Worm (Caenorhabditis elegans) whole organism, L4 larva: Measurements from ENCODE around the gene D2024.5.
"Not testable (repeated sequence)": the region's sequence is repeated elsewhere in the genome, so short reads cannot be mapped to it uniquely, and the experiment has no call there.

Source experiments
- F26F4.8 ChIP-seq: fragments of 200-800 bp; sonication (Bioruptor generic); conservative IDR thresholded peaks from 2 replicates; pipeline ENCODE4 v1.3.6; 2022; ENCODE audit warnings: missing genetic modification characterization, missing compliant biosample characterization
- F44E2.7 ChIP-seq: fragments of 200-800 bp; sonication (Bioruptor generic); IDR thresholded peaks from 2 replicates; pipeline ENCODE4 v2.1.2; 2022; ENCODE audit warnings: missing genetic modification characterization, missing compliant biosample characterization
- Y48G9A.11 ChIP-seq: fragments of 200-800 bp; sonication (Bioruptor generic); IDR thresholded peaks from 2 replicates; pipeline ENCODE4 v1.3.6; 2022; ENCODE audit warnings: missing genetic modification reagents, missing genetic modification characterization, missing compliant biosample characterization
- Y75B8A.6 ChIP-seq: fragments of 200-800 bp; sonication (Bioruptor generic); IDR thresholded peaks from 2 replicates; pipeline ENCODE4 v1.3.6; 2022; ENCODE audit warnings: missing genetic modification reagents, missing genetic modification characterization, missing compliant biosample characterization
- ZK337.2 ChIP-seq: fragments of 200-800 bp; sonication (Bioruptor generic); IDR thresholded peaks from 2 replicates; pipeline ENCODE4 v1.3.6; 2022; ENCODE audit warnings: missing genetic modification reagents, missing genetic modification characterization, missing compliant biosample characterization
- ZK546.5 ChIP-seq, 2 experiments: sonication (generic microtip); optimal IDR thresholded peaks; 2 replicates each; lab custom pipeline; 2017; ENCODE audit warnings: missing biosample characterization in 2 of 2, missing genetic modification characterization in 2 of 2
- aha-1 ChIP-seq: fragments of 150-350 bp; peaks from one replicate; lab custom pipeline; 2014; ENCODE audit warnings: missing biosample characterization, missing genetic modification characterization
- ama-1 ChIP-seq: fragments of 150-350 bp; optimal IDR thresholded peaks from 2 replicates; lab custom pipeline; 2014; ENCODE audit warnings: inconsistent platforms, mixed read lengths
- attf-4 ChIP-seq: sonication (generic microtip); optimal IDR thresholded peaks from 3 replicates; lab custom pipeline; 2017; ENCODE audit warnings: missing biosample characterization, missing genetic modification characterization
- ceh-20 ChIP-seq: fragments of 200-800 bp; sonication (Bioruptor generic); IDR thresholded peaks from 2 replicates; pipeline ENCODE4 v1.3.6; 2022; ENCODE audit warnings: missing genetic modification reagents, missing genetic modification characterization, missing compliant biosample characterization
- ceh-32 ChIP-seq: sonication (generic microtip); optimal IDR thresholded peaks from 2 replicates; lab custom pipeline; 2016; ENCODE audit warnings: mild to moderate bottlenecking, missing genetic modification characterization, missing compliant biosample characterization; ENCODE audit not compliant: poor library complexity
- ceh-62 ChIP-seq: sonication (generic microtip); optimal IDR thresholded peaks from 2 replicates; lab custom pipeline; 2017; ENCODE audit warnings: missing biosample characterization, missing genetic modification characterization
- ces-1 ChIP-seq: fragments of 150-350 bp; sonication (generic microtip); optimal IDR thresholded peaks from 4 replicates; lab custom pipeline; 2014; ENCODE audit warnings: missing biosample characterization, missing genetic modification reagents, missing genetic modification characterization
- daf-16 ChIP-seq, 3 experiments: sonication (generic microtip); optimal IDR thresholded peaks; 2 replicates each; lab custom pipeline; 2016 to 2017; ENCODE audit warnings: missing genetic modification characterization in 3 of 3, missing genetic modification reagents in 3 of 3, mild to moderate bottlenecking in 2 of 3, missing compliant biosample characterization in 2 of 3, missing biosample characterization in 1 of 3, moderate library complexity in 1 of 3
- daf-19 ChIP-seq: fragments of 200-800 bp; sonication (Bioruptor generic); conservative IDR thresholded peaks from 2 replicates; pipeline ENCODE4 v1.3.6; 2022; ENCODE audit warnings: missing genetic modification characterization, missing compliant biosample characterization
- dmd-6 ChIP-seq: fragments of 200-800 bp; sonication (Bioruptor generic); IDR thresholded peaks from 2 replicates; pipeline ENCODE4 v1.3.6; 2022; ENCODE audit warnings: missing genetic modification reagents, missing genetic modification characterization, missing compliant biosample characterization
- dmd-9 ChIP-seq: fragments of 200-800 bp; sonication (Bioruptor generic); IDR thresholded peaks from 2 replicates; pipeline ENCODE4 v1.3.6; 2022; ENCODE audit warnings: missing genetic modification reagents, missing genetic modification characterization, missing compliant biosample characterization
- egl-43 ChIP-seq: fragments of 200-800 bp; sonication (Bioruptor generic); IDR thresholded peaks from 2 replicates; pipeline ENCODE4 v1.3.6; 2022; ENCODE audit warnings: missing genetic modification reagents, missing genetic modification characterization, missing compliant biosample characterization
- gei-8 ChIP-seq: fragments of 200-800 bp; sonication (Bioruptor generic); optimal IDR thresholded peaks from 2 replicates; lab custom pipeline; 2018; ENCODE audit warnings: mild to moderate bottlenecking, missing genetic modification characterization, missing compliant biosample characterization
- hlh-11 ChIP-seq: fragments of 200-800 bp; sonication (Bioruptor generic); optimal IDR thresholded peaks from 2 replicates; lab custom pipeline; 2018; ENCODE audit warnings: mild to moderate bottlenecking, missing genetic modification characterization, missing compliant biosample characterization
- hlh-30 ChIP-seq: sonication (generic microtip); optimal IDR thresholded peaks from 2 replicates; lab custom pipeline; 2017; ENCODE audit warnings: antibody characterized with exemption, mild to moderate bottlenecking, missing genetic modification characterization, missing compliant biosample characterization; ENCODE audit not compliant: insufficient read depth
- jun-1 ChIP-seq: fragments of 150-350 bp; optimal IDR thresholded peaks from 2 replicates; lab custom pipeline; 2014; ENCODE audit warnings: missing biosample characterization, missing genetic modification reagents, missing genetic modification characterization
- lin-29 ChIP-seq: fragments of 200-800 bp; sonication (Bioruptor generic); IDR thresholded peaks from 2 replicates; pipeline ENCODE4 v1.3.6; 2022; ENCODE audit warnings: missing genetic modification reagents, missing genetic modification characterization, missing compliant biosample characterization
- lir-3 ChIP-seq: sonication (generic microtip); optimal IDR thresholded peaks from 2 replicates; lab custom pipeline; 2016; ENCODE audit warnings: mild to moderate bottlenecking, missing genetic modification characterization, missing compliant biosample characterization
- madf-5 ChIP-seq, 2 experiments: fragments of 200-800 bp; sonication (Bioruptor generic); IDR thresholded peaks; 2 replicates each; pipeline ENCODE4 v1.3.6; 2022; ENCODE audit warnings: missing compliant biosample characterization in 2 of 2, missing genetic modification characterization in 2 of 2
- madf-9 ChIP-seq: fragments of 200-800 bp; sonication (Bioruptor generic); conservative IDR thresholded peaks from 2 replicates; pipeline ENCODE4 v1.3.6; 2022; ENCODE audit warnings: missing genetic modification reagents, missing genetic modification characterization, missing compliant biosample characterization
- mdl-1 ChIP-seq, 2 experiments: fragments of 150-350 bp in 1 of 2; sonication (generic microtip) in 1 of 2; optimal IDR thresholded peaks; 2 replicates each; lab custom pipeline; 2014 to 2017; ENCODE audit warnings: missing biosample characterization in 2 of 2, missing genetic modification characterization in 2 of 2
- nhr-10 ChIP-seq: fragments of 150-350 bp; optimal IDR thresholded peaks from 2 replicates; lab custom pipeline; 2014; ENCODE audit warnings: missing biosample characterization, missing genetic modification characterization
- nhr-111 ChIP-seq: fragments of 200-800 bp; sonication (Bioruptor generic); optimal IDR thresholded peaks from 2 replicates; lab custom pipeline; 2018; ENCODE audit warnings: mild to moderate bottlenecking, missing genetic modification characterization, missing compliant biosample characterization
- nhr-237 ChIP-seq: sonication (generic microtip); optimal IDR thresholded peaks from 2 replicates; lab custom pipeline; 2017; ENCODE audit warnings: missing biosample characterization, missing genetic modification characterization
- nhr-28 ChIP-seq: fragments of 150-350 bp; optimal IDR thresholded peaks from 2 replicates; lab custom pipeline; 2014; ENCODE audit warnings: missing biosample characterization, missing genetic modification characterization
- nhr-76 ChIP-seq: fragments of 150-350 bp; optimal IDR thresholded peaks from 2 replicates; lab custom pipeline; 2014; ENCODE audit warnings: missing biosample characterization, missing genetic modification characterization
- nhr-77 ChIP-seq: fragments of 150-350 bp; optimal IDR thresholded peaks from 2 replicates; lab custom pipeline; 2014; ENCODE audit warnings: missing biosample characterization, missing genetic modification characterization
- pqm-1 ChIP-seq: sonication (generic microtip); optimal IDR thresholded peaks from 2 replicates; lab custom pipeline; 2017; ENCODE audit warnings: missing biosample characterization, missing genetic modification characterization
- sdz-12 ChIP-seq: fragments of 200-800 bp; sonication (Bioruptor generic); optimal IDR thresholded peaks from 2 replicates; lab custom pipeline; 2018; ENCODE audit warnings: mild to moderate bottlenecking, missing genetic modification characterization, missing compliant biosample characterization
- set-16 ChIP-seq: fragments of 200-800 bp; sonication (Bioruptor generic); IDR thresholded peaks from 2 replicates; pipeline ENCODE4 v1.3.6; 2022; ENCODE audit warnings: missing genetic modification reagents, missing genetic modification characterization, missing compliant biosample characterization
- snpc-4 ChIP-seq: fragments of 150-350 bp; optimal IDR thresholded peaks from 2 replicates; lab custom pipeline; 2014; ENCODE audit warnings: missing biosample characterization, missing genetic modification characterization
- spr-3 ChIP-seq: fragments of 200-800 bp; sonication (Bioruptor generic); optimal IDR thresholded peaks from 2 replicates; lab custom pipeline; 2018; ENCODE audit warnings: mild to moderate bottlenecking, missing genetic modification characterization, missing compliant biosample characterization
- tra-1 ChIP-seq: fragments of 200-800 bp; sonication (Bioruptor generic); IDR thresholded peaks from 2 replicates; pipeline ENCODE4 v1.3.6; 2022; ENCODE audit warnings: missing genetic modification reagents, missing genetic modification characterization, missing compliant biosample characterization
- unc-39 ChIP-seq: sonication (generic microtip); optimal IDR thresholded peaks from 2 replicates; lab custom pipeline; 2017; ENCODE audit warnings: missing biosample characterization, missing genetic modification characterization
- vab-7 ChIP-seq: fragments of 200-800 bp; sonication (Bioruptor generic); IDR thresholded peaks from 2 replicates; pipeline ENCODE4 v1.3.6; 2022; ENCODE audit warnings: missing genetic modification reagents, missing genetic modification characterization, missing compliant biosample characterization
- zfp-2 ChIP-seq: sonication (generic microtip); optimal IDR thresholded peaks from 2 replicates; lab custom pipeline; 2016; ENCODE audit warnings: mild to moderate bottlenecking, missing genetic modification characterization, missing compliant biosample characterization
- zip-11 ChIP-seq: fragments of 200-800 bp; sonication (Bioruptor generic); IDR thresholded peaks from 2 replicates; pipeline ENCODE4 v1.3.6; 2022; ENCODE audit warnings: missing genetic modification characterization, missing compliant biosample characterization

Gene D2024.5

DNA sequence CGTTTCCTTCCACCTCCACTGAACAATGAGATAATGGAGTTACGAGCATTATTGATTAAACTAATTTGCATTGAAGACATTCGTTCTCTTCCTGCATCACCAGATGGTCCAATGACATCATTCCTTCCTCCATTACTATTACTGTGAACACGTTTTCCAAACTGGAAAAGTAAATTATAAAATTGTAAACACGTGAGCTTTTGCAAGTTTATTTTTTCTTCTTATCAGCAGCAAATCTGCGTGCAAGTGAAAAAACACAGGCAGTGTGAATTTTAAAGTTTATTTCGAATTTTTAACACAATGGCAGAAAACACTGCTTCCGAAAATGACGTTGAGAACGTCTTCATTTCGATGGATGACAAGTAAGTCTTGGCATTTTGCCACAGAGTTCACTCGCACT lies 19.1 kb upstream of the D2024.5 start, which contains the start of gene D2024.1:
D2024.1 (plus strand) TSS at position 301 of the 400 bp plus-strand sequence.
- not testable (repeated sequence) for TF ChIP-seq nhr-10 (tag; lab: Kevin White, UChicago); zfp-2 (tag; lab: Kevin White, UChicago); ama-1 (lab: Kevin White, UChicago)
- TF ChIP-seq, all 104 proteins: peak for 0; not testable (repeated sequence) for 104

DNA sequence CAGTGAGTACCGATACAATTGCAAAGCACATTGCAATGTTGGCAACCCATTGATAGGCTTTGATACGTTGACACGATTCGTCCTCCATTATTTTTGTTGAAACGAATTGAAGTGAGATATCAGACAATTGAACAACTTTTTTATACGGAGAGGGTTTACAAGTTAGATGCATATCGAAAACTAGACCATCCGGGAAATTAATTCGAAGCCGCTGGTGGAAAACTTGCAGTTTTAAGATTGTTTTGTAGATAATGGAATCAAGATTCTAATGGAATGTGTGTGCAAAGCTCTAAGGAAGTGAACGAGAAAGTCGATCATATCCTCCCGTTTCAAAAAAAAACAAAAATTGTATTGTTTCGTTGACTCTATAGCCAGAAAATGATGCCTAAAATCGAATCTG lies 18.4 kb upstream of the D2024.5 start, which contains the start of gene col-114:
col-114 (minus strand) TSS at position 101 of the 400 bp plus-strand sequence.
- TF ChIP-seq sdz-12 (no peak), dmd-9 (GFP tag; lab: Robert Waterston, UW) (no peak), spr-3 (GFP tag; lab: Kevin White, UChicago) (no peak), nhr-77 (tag; lab: Kevin White, UChicago) (no peak), lin-29 (GFP tag; lab: Robert Waterston, UW) (no peak), nhr-237 (no peak), daf-19 (GFP tag; lab: Robert Waterston, UW) (no peak), zip-11 (no peak), madf-5 (GFP tag; IDR thresholded peaks at IDR 0.05; lab: Robert Waterston, UW) (no peak), ZK546.5 (tag; optimal IDR thresholded peaks at IDR 0.05; lab: Kevin White, UChicago) (no peak), unc-39 (no peak), tra-1 (GFP tag; lab: Robert Waterston, UW) (no peak), ZK337.2 (GFP tag; lab: Robert Waterston, UW) (no peak)

ce11 chrIV:7245592-7245991 lies 17.5 kb upstream of the D2024.5 start:
- no peak for TF ChIP-seq attf-4
- no peak for TF ChIP-seq ZK546.5 (tag; optimal IDR thresholded peaks at IDR 0.05; lab: Kevin White, UChicago)
- no peak for TF ChIP-seq gei-8 (GFP tag; lab: Kevin White, UChicago)
- TF ChIP-seq ces-1, result no peak
- no peak for TF ChIP-seq jun-1 (tag; lab: Kevin White, UChicago)
- no peak for TF ChIP-seq F26F4.8 (GFP tag; lab: Robert Waterston, UW)
- peak; percentile 85 for TF ChIP-seq set-16 (GFP tag; lab: Robert Waterston, UW)
- no peak for TF ChIP-seq madf-5 (GFP tag; IDR thresholded peaks at IDR 0.05; lab: Robert Waterston, UW)
- peak; percentile 41 for TF ChIP-seq aha-1 (tag; lab: Kevin White, UChicago)
- no peak for TF ChIP-seq Y48G9A.11 (GFP tag; lab: Robert Waterston, UW)
- TF ChIP-seq ama-1 (lab: Kevin White, UChicago), result no peak
- no peak for TF ChIP-seq dmd-6 (GFP tag; lab: Robert Waterston, UW)
- TF ChIP-seq Y75B8A.6 (GFP tag; lab: Robert Waterston, UW), result no peak
- no peak for TF ChIP-seq F44E2.7 (GFP tag; lab: Robert Waterston, UW)
- no peak for TF ChIP-seq nhr-111 (GFP tag; lab: Kevin White, UChicago)
- TF ChIP-seq ceh-32 (tag; lab: Kevin White, UChicago), result no peak
- 0 out of 2 replicates have a peak, but pooled peaks have one; percentile 18 for TF ChIP-seq egl-43 (GFP tag; lab: Robert Waterston, UW)

DNA sequence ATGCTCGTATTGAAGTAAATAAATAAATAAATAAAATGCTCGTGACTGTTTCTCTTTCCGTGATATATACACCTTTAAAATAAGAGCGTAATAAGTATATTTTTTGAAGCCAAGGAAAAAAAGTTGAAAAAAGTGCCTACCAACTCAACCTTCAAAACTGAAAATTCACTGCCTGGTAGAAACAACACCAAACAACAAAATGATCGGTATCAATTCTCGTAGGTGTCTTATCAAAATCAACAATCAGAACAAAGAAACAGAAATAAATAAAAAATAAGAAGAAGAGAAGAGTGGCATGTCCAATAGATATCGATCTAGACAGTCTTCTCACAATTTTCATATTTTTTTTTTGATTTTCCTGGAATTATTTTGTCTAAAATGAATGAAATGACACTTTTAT lies 15.8 kb upstream of the D2024.5 start, which contains the start of gene afmd-1:
afmd-1 (plus strand) TSS at position 316 of the 400 bp plus-strand sequence.
- no peak for TF ChIP-seq daf-16 (GFP tag; optimal IDR thresholded peaks at IDR 0.05; lab: Kevin White, UChicago)
- TF ChIP-seq daf-16 (tag; optimal IDR thresholded peaks at IDR 0.05; lab: Kevin White, UChicago), result peak; percentile 54
- TF ChIP-seq aha-1 (tag; lab: Kevin White, UChicago), result peak; percentile 4
- TF ChIP-seq ama-1 (lab: Kevin White, UChicago), result no peak

DNA sequence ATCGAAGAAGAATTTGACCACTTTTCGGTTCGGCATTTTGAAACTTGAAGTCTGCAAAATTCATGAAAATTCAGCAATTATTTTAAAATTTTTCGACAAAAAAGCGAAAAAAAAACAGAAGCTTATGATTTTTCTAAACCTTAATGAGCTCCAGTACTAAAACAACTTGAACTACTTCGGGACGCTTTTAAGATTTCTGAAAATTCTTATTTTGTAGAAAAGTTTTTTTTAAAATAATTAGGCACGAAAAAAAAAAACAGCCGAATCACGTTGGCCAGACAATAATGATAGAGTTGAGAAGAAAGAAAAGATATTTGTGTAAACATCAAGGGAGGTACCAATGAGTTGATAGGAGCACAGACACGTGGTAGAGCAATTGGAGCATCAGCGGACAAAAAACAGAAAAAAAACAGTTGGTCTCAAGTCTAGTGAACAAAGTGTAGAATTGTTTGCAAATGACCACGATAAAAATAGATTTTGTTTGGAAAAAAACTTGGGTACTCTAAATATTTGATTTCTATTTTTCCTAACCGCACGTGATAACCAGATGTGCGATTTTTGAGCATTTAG lies 14.2 kb upstream of the D2024.5 start, which contains the start of gene gstk-2:
gstk-2 (minus strand) TSS at position 51 of the 570 bp plus-strand sequence.
- TF ChIP-seq ceh-20 (no peak), lir-3 (tag; lab: Kevin White, UChicago) (no peak), mdl-1 (tag; optimal IDR thresholded peaks at IDR 0.05; lab: Kevin White, UChicago) (peak in 1 of 2 experiments; percentile 11), nhr-10 (tag; lab: Kevin White, UChicago) (no peak), madf-9 (GFP tag; lab: Robert Waterston, UW) (no peak), pqm-1 (no peak), vab-7 (GFP tag; lab: Robert Waterston, UW) (no peak), nhr-76 (tag; lab: Kevin White, UChicago) (no peak), hlh-30 (tag; lab: Kevin White, UChicago) (peak; percentile 40), hlh-11 (tag; lab: Kevin White, UChicago) (peak; percentile 10), daf-16 (GFP tag; optimal IDR thresholded peaks at IDR 0.05; lab: Kevin White, UChicago) (peak in 1 of 2 experiments; percentile 74), daf-16 (tag; optimal IDR thresholded peaks at IDR 0.05; lab: Kevin White, UChicago) (peak; percentile 26), zip-11 (no peak), snpc-4 (tag; lab: Kevin White, UChicago) (no peak), nhr-28 (tag; lab: Kevin White, UChicago) (peak; percentile 4), ceh-62 (tag; lab: Kevin White, UChicago) (no peak)
